Worm (Caenorhabditis elegans) whole organism, young adult: ENCODE measurements around the gene Y45F3A.1.

Experiments used
- ama-1 ChIP-seq, 3 experiments: fragments of 150-350 bp in 1 of 3; sonication (generic microtip) in 2 of 3; optimal IDR thresholded peaks; 2 replicates each; lab custom pipeline; 2014 to 2018; ENCODE audit warnings: missing biosample characterization in 2 of 3, missing genetic modification characterization in 2 of 3, missing genetic modification reagents in 2 of 3
- aptf-2 ChIP-seq: fragments of 200-800 bp; sonication (Bioruptor generic); conservative IDR thresholded peaks from 2 replicates; pipeline ENCODE4 v1.3.6; 2022; ENCODE audit warnings: missing genetic modification reagents, missing genetic modification characterization, missing compliant biosample characterization
- bed-1 ChIP-seq: fragments of 200-800 bp; sonication (Bioruptor generic); IDR thresholded peaks from 2 replicates; pipeline ENCODE4 v1.3.6; 2022; ENCODE audit warnings: missing genetic modification reagents, missing genetic modification characterization, missing compliant biosample characterization
- ets-4 ChIP-seq: fragments of 200-800 bp; sonication (Bioruptor generic); optimal IDR thresholded peaks from 2 replicates; lab custom pipeline; 2018; ENCODE audit warnings: mild to moderate bottlenecking, missing genetic modification characterization, missing compliant biosample characterization
- hmg-1.2 ChIP-seq: fragments of 200-800 bp; sonication (Bioruptor generic); IDR thresholded peaks from 2 replicates; pipeline ENCODE4 v1.3.6; 2022; ENCODE audit warnings: missing genetic modification reagents, missing genetic modification characterization, missing compliant biosample characterization
- lir-1 ChIP-seq: fragments of 200-800 bp; sonication (Bioruptor generic); conservative IDR thresholded peaks from 2 replicates; pipeline ENCODE4 v1.3.6; 2022; ENCODE audit warnings: missing genetic modification reagents, missing genetic modification characterization, missing compliant biosample characterization
- mel-28 ChIP-seq: sonication (generic microtip); optimal IDR thresholded peaks from 2 replicates; lab custom pipeline; 2016; ENCODE audit warnings: borderline replicate concordance, mild to moderate bottlenecking, missing genetic modification characterization, missing compliant biosample characterization

DNA sequence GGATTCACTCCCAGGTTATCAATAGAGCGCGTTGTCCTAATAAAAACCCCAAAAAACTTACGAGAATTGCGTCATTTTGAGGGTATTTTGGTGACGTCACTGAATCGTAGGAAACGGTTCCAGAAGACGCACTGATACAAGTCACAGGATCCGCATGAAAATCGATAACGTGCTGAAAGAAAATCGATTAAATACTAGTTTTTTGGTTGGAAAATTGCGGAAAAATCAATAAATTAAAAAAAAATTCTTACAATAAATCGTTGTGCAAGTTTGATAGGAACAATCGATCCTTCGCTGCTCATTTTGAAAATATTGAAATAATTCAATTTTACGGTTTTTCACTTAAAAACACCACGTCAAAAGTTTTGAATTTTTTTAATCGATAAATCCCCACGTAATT, 41.5 kb upstream of the Y45F3A.1 start, which contains the start of gene Y39A1A.2:
- TF ChIP-seq bed-1 (GFP tag; lab: Robert Waterston, UW) (no peak), mel-28 (tag; lab: Kevin White, UChicago) (no peak), lir-1 (GFP tag; lab: Robert Waterston, UW) (no peak), ama-1 (optimal IDR thresholded peaks at IDR 0.05; lab: Kevin White, UChicago) (no peak), ama-1 (GFP tag; optimal IDR thresholded peaks at IDR 0.05; lab: Kevin White, UChicago) (no peak), aptf-2 (GFP tag; lab: Robert Waterston, UW) (no peak), hmg-1.2 (GFP tag; lab: Robert Waterston, UW) (no peak), ets-4 (no peak)
